Fruit fly (Drosophila melanogaster) whole organism, adult: Measurements from ENCODE around the gene SmydA-3.

Experiments used
- CG7045 ChIP-seq: fragments of 200-800 bp; sonication (Bioruptor generic); optimal IDR thresholded peaks from 2 replicates; lab custom pipeline; 2017; ENCODE audit warnings: missing biosample characterization, mild to moderate bottlenecking, missing genetic modification characterization
- CG7101 ChIP-seq: fragments of 200-800 bp; sonication (Bioruptor generic); optimal IDR thresholded peaks from 2 replicates; lab custom pipeline; 2018; ENCODE audit warnings: missing biosample characterization, mild to moderate bottlenecking, missing genetic modification characterization, moderate library complexity
- Clk ChIP-seq: fragments of 200-800 bp; sonication (Bioruptor generic); optimal IDR thresholded peaks from 2 replicates; lab custom pipeline; 2017; ENCODE audit warnings: missing biosample characterization, missing genetic modification characterization
- bab1 ChIP-seq: fragments of 200-800 bp; sonication (Bioruptor generic); optimal IDR thresholded peaks from 3 replicates; lab custom pipeline; 2019; ENCODE audit warnings: missing biosample characterization, mild to moderate bottlenecking, missing genetic modification characterization, moderate library complexity
- cic ChIP-seq: fragments of 200-800 bp; sonication (Bioruptor generic); optimal IDR thresholded peaks from 2 replicates; lab custom pipeline; 2017; ENCODE audit warnings: missing biosample characterization, mild to moderate bottlenecking, missing genetic modification characterization, moderate library complexity
- kay ChIP-seq: fragments of 200-800 bp; sonication (Bioruptor generic); peaks from one replicate; lab custom pipeline; 2016; ENCODE audit warnings: missing biosample characterization, missing genetic modification characterization, borderline replicate concordance
- ovo ChIP-seq: fragments of 200-800 bp; sonication (Bioruptor generic); optimal IDR thresholded peaks from 2 replicates; lab custom pipeline; 2016; ENCODE audit warnings: missing biosample characterization, missing genetic modification characterization
- pad ChIP-seq: fragments of 200-800 bp; sonication (Bioruptor generic); optimal IDR thresholded peaks from 3 replicates; lab custom pipeline; 2017; ENCODE audit warnings: missing biosample characterization, missing genetic modification characterization, mild to moderate bottlenecking, moderate library complexity, missing genetic modification reagents
- toe ChIP-seq: fragments of 200-800 bp; sonication (Bioruptor generic); optimal IDR thresholded peaks from 2 replicates; lab custom pipeline; 2016; ENCODE audit warnings: missing biosample characterization, missing genetic modification characterization

DNA sequence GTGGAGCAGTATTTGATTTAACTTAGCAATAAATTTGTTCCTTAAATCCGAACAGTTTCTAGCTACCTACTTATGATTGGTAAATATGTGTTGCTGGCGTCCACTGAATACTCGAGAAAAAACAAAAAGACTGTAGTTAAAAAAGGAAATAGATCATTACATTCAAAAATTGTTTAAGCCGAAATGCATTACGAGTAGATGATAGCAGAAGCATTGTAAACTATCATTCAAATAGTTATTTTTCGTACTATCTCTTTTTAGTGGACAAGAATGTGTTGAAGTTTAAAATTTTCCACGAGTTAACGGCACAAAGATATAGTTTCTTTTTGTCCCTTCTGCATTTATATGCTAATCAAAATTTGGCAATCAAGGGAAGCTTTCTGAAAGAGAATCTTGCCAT is 38.9 kb downstream of the SmydA-3 start, which contains the start of gene CG14071:
- TF ChIP-seq kay (GFP tag; lab: Kevin White, UChicago) (no peak), toe (GFP tag; lab: Kevin White, UChicago) (no peak), CG7045 (GFP tag; lab: Kevin White, UChicago) (no peak), ovo (GFP tag; lab: Kevin White, UChicago) (no peak), cic (GFP tag; lab: Kevin White, UChicago) (no peak), bab1 (GFP tag; lab: Kevin White, UChicago) (no peak), CG7101 (no peak), pad (GFP tag; lab: Kevin White, UChicago) (no peak), Clk (GFP tag; lab: Kevin White, UChicago) (no peak)
